Fruit fly (Drosophila melanogaster): ENCODE results near the gene CG14259.

The CG14259 gene

DNA sequence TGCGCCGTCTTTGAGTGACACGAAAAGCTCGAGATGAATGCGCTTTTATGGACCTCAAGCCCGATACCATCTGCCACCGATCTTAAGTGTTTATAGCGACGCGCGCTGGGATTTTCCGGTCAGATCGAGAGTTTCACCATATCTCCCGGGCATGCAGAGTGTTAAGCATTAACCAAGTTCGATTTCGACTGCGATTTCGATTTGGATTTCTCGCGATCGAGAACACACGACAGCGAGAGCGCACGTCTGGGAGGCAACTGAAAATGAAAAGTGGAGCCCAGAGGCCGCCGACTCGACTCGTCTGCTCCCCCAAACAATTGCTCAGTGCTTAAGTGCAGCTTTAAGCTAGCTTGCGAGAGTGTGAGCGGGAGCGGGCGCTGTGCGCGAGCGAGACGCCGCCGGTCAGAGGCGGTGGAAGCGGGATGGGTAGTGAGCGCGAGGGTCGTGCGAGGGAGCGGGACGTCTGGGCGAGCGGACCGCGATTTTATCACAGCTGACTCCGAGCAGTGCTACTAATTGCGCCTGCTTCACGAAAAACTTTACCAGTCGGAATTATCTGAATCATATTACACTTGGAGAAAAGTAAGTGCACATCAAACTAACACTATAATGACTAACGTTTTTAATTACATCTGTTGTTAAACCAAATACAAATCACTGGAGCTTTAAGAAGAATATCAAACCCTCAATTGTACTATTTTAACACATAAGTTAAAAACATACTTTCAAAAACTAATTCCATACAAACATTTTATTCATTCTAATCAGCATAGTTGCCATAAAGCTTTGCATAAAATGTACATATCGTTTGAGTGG is 24.3 kb upstream of the CG14259 start, which contains the start of gene spz (continued):
- TF ChIP-seq CG6765 (GFP tag; optimal IDR thresholded peaks at IDR 0.05) (no peak), Sry-δ (GFP tag; optimal IDR thresholded peaks at IDR 0.05) (no peak), C15 (GFP tag; IDR thresholded peaks at IDR 0.05) (no peak), fd96Cb (tag; optimal IDR thresholded peaks at IDR 0.05) (peak; percentile 6), CG15479 (GFP tag; optimal IDR thresholded peaks at IDR 0.05) (no peak), crc (GFP tag; optimal IDR thresholded peaks at IDR 0.05) (no peak), sqz (GFP tag; optimal IDR thresholded peaks at IDR 0.05) (no peak), shn (GFP tag; optimal IDR thresholded peaks at IDR 0.05) (no peak), CG9817 (tag; optimal IDR thresholded peaks at IDR 0.05) (no peak), CG4707 (GFP tag; optimal IDR thresholded peaks at IDR 0.05) (no peak), caup (GFP tag; optimal IDR thresholded peaks at IDR 0.05; ENCODE audit: severe bottlenecking) (no peak), CG2889 (GFP tag; IDR thresholded peaks at IDR 0.05) (no peak), HHEX (GFP tag; optimal IDR thresholded peaks at IDR 0.05) (no peak), insv (GFP tag; optimal IDR thresholded peaks at IDR 0.05) (no peak), CG14014 (GFP tag; IDR thresholded peaks at IDR 0.05) (no peak), Neu2 (GFP tag; optimal IDR thresholded peaks at IDR 0.05; ENCODE audit: borderline replicate concordance) (no peak), HLH54F (GFP tag; optimal IDR thresholded peaks at IDR 0.05) (no peak), CG1832 (GFP tag; optimal IDR thresholded peaks at IDR 0.05) (peak; percentile 86), vvl (GFP tag; IDR thresholded peaks at IDR 0.05) (peak; percentile 52), CG16779 (GFP tag; IDR thresholded peaks at IDR 0.05) (no peak), Atf6 (GFP tag; IDR thresholded peaks at IDR 0.05) (no peak; the same call in 1 of the 2 replicates), tgo (GFP tag; IDR thresholded peaks at IDR 0.05) (no peak), fd102C (GFP tag; optimal IDR thresholded peaks at IDR 0.05) (no peak), Gsc (GFP tag; IDR thresholded peaks at IDR 0.05) (no peak), CG15601 (tag; optimal IDR thresholded peaks at IDR 0.05) (no peak), ttk (GFP tag; IDR thresholded peaks at IDR 0.05) (peak; percentile 25; the same call in 1 of the 2 replicates), CG12219 (GFP tag; optimal IDR thresholded peaks at IDR 0.05) (no peak), BEAF-32 (GFP tag; optimal IDR thresholded peaks at IDR 0.05) (no peak), Aef1 (GFP tag; IDR thresholded peaks at IDR 0.05) (no peak), Stat92E (GFP tag; optimal IDR thresholded peaks at IDR 0.05) (no peak), Nf-YA (GFP tag; IDR thresholded peaks at IDR 0.05) (no peak), zfh2 (GFP tag; optimal IDR thresholded peaks at IDR 0.05) (no peak), Dbx (GFP tag; IDR thresholded peaks at IDR 0.05) (no peak), exex (tag; optimal IDR thresholded peaks at IDR 0.05) (no peak), CG16813 (GFP tag; IDR thresholded peaks at IDR 0.05; ENCODE audit: partially characterized antibody) (no peak), CG2202 (tag; optimal IDR thresholded peaks at IDR 0.05) (no peak), CG13123 (GFP tag; optimal IDR thresholded peaks at IDR 0.05) (no peak), CG14710 (tag; optimal IDR thresholded peaks at IDR 0.05) (no peak), HLH3B (GFP tag; IDR thresholded peaks at IDR 0.05) (peak; percentile 14; the same call in 1 of the 2 replicates), CG17328 (GFP tag; IDR thresholded peaks at IDR 0.05) (no peak), lov (optimal IDR thresholded peaks at IDR 0.05) (no peak), lov (GFP tag; IDR thresholded peaks at IDR 0.05) (no peak), CG4424 (GFP tag; optimal IDR thresholded peaks at IDR 0.05) (no peak), CG6854 (GFP tag; optimal IDR thresholded peaks at IDR 0.05) (no peak), dmrt99B (tag; optimal IDR thresholded peaks at IDR 0.05) (peak; percentile 64), chinmo (GFP tag; IDR thresholded peaks at IDR 0.05; ENCODE audit: partially characterized antibody) (peak; percentile 95), oc (tag; optimal IDR thresholded peaks at IDR 0.05) (peak; percentile 37), lmd (GFP tag; IDR thresholded peaks at IDR 0.05) (no peak), yki (optimal IDR thresholded peaks at IDR 0.05) (no peak), CG32532 (GFP tag; IDR thresholded peaks at IDR 0.05) (no peak; the same call in none of the 2 replicates)
